Fruit fly (Drosophila melanogaster) whole organism, pupa: ENCODE results near the gene CG31776.

Experiments
- CG32121 ChIP-seq: fragments of 200-800 bp; sonication (Bioruptor generic); IDR thresholded peaks from 2 replicates; pipeline ENCODE4 v1.3.6; 2022; ENCODE audit warnings: missing biosample characterization, missing genetic modification characterization
- CG34367 ChIP-seq: fragments of 200-800 bp; sonication (Bioruptor generic); optimal IDR thresholded peaks from 2 replicates; lab custom pipeline; 2018; ENCODE audit warnings: missing biosample characterization, mild to moderate bottlenecking, missing genetic modification characterization
- EcR ChIP-seq: fragments of 200-800 bp; sonication (Bioruptor generic); optimal IDR thresholded peaks from 3 replicates; lab custom pipeline; 2019; ENCODE audit warnings: missing biosample characterization, missing genetic modification characterization, mild to moderate bottlenecking, moderate library complexity, missing genetic modification reagents
- Pif1B ChIP-seq: fragments of 200-800 bp; sonication (Bioruptor generic); optimal IDR thresholded peaks from 3 replicates; lab custom pipeline; 2016; ENCODE audit warnings: missing biosample characterization, missing genetic modification characterization
- fd96Ca ChIP-seq: fragments of 200-800 bp; sonication (Bioruptor generic); IDR thresholded peaks from 3 replicates; pipeline ENCODE4 v1.3.6; 2022; ENCODE audit warnings: missing biosample characterization, missing genetic modification characterization
- rn ChIP-seq: fragments of 200-800 bp; sonication (Bioruptor generic); IDR thresholded peaks from 2 replicates; pipeline ENCODE4 v1.3.6; 2022; ENCODE audit warnings: missing biosample characterization, missing genetic modification characterization

DNA sequence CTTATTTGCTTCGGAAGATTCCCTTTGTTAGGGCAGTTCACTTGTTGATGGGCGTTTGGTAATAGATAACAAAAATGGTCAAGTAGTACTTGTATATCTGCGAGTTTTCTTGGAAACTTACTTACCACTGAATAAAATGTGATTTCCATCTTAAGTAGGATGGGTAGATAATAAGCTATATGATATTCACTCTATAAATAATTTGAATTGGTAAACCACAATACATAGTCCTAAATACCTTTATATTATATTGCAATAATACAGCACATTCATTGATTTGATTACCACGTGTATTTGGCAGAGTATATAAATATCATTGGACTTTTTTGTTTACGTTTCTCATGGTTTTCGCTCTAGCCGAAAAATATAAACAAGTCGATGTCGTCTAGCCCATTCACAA is 6.0 kb downstream of the CG31776 start:
- TF ChIP-seq Pif1B (no peak), CG34367 (tag; lab: Kevin White, UChicago) (no peak), rn (GFP tag; lab: Robert Waterston, UW) (no peak), CG32121 (GFP tag; lab: Robert Waterston, UW) (no peak), EcR (GFP tag; lab: Kevin White, UChicago) (no peak), fd96Ca (GFP tag; lab: Robert Waterston, UW) (no peak)
